Fruit fly (Drosophila melanogaster) whole organism, embryonic: ENCODE results near the gene TkR86C.

Source experiments
- CG10209 ChIP-seq: fragments of 200-800 bp; sonication (Bioruptor generic); optimal IDR thresholded peaks from 3 replicates; lab custom pipeline; 2017; ENCODE audit warnings: missing biosample characterization, mild to moderate bottlenecking, missing genetic modification characterization, missing genetic modification reagents
- CG11504 ChIP-seq: fragments of 200-800 bp; sonication (Bioruptor generic); optimal IDR thresholded peaks from 3 replicates; lab custom pipeline; 2019; ENCODE audit warnings: missing biosample characterization, mild to moderate bottlenecking, missing genetic modification characterization, moderate library complexity
- CG12769 ChIP-seq: fragments of 200-800 bp; sonication (Bioruptor generic); optimal IDR thresholded peaks from 2 replicates; lab custom pipeline; 2019; ENCODE audit warnings: missing biosample characterization, mild to moderate bottlenecking, missing genetic modification characterization, moderate library complexity
- CG13624 ChIP-seq: fragments of 200-800 bp; sonication (Bioruptor generic); optimal IDR thresholded peaks from 2 replicates; lab custom pipeline; 2016; ENCODE audit warnings: missing biosample characterization, missing genetic modification characterization
- CG1529 ChIP-seq: fragments of 200-800 bp; sonication (Bioruptor generic); optimal IDR thresholded peaks from 3 replicates; lab custom pipeline; 2018; ENCODE audit warnings: missing biosample characterization, missing genetic modification characterization
- CG1602 ChIP-seq: fragments of 200-800 bp; sonication (Bioruptor generic); optimal IDR thresholded peaks from 3 replicates; lab custom pipeline; 2016; ENCODE audit warnings: missing biosample characterization, missing genetic modification characterization
- CG17612 ChIP-seq: fragments of 200-800 bp; sonication (Bioruptor generic); IDR thresholded peaks from 2 replicates; pipeline ENCODE4 v1.3.6; 2022; ENCODE audit warnings: missing biosample characterization, missing genetic modification characterization
- CG18011 ChIP-seq: fragments of 200-800 bp; sonication (Bioruptor generic); optimal IDR thresholded peaks from 2 replicates; lab custom pipeline; 2017; ENCODE audit warnings: missing biosample characterization, missing genetic modification characterization, mild to moderate bottlenecking, moderate library complexity, missing genotype
- CG2120 ChIP-seq: fragments of 200-800 bp; sonication (Bioruptor generic); optimal IDR thresholded peaks from 3 replicates; lab custom pipeline; 2016; ENCODE audit warnings: missing biosample characterization, missing genetic modification characterization
- CG2199 ChIP-seq: fragments of 200-800 bp; sonication (Bioruptor generic); IDR thresholded peaks from 3 replicates; pipeline ENCODE4 v1.3.6; 2022; ENCODE audit warnings: missing biosample characterization, missing genetic modification characterization
- CG30020 ChIP-seq: fragments of 200-800 bp; optimal IDR thresholded peaks from 2 replicates; lab custom pipeline; 2019; ENCODE audit warnings: missing biosample characterization, mild to moderate bottlenecking, missing genetic modification characterization, moderate library complexity
- CG3065 ChIP-seq: fragments of 200-800 bp; sonication (Bioruptor generic); optimal IDR thresholded peaks from 2 replicates; lab custom pipeline; 2016; ENCODE audit warnings: missing biosample characterization, missing genetic modification characterization
- CG31441 ChIP-seq: fragments of 200-800 bp; sonication (Bioruptor generic); IDR thresholded peaks from 2 replicates; pipeline ENCODE4 v1.3.6; 2022; ENCODE audit warnings: missing biosample characterization, missing genetic modification characterization
- CG33213 ChIP-seq: fragments of 200-800 bp; sonication (Bioruptor generic); optimal IDR thresholded peaks from 3 replicates; lab custom pipeline; 2016; ENCODE audit warnings: missing biosample characterization, missing genetic modification characterization
- CG34224 ChIP-seq: fragments of 200-800 bp; sonication (Bioruptor generic); IDR thresholded peaks from 3 replicates; pipeline ENCODE4 v1.3.6; 2022; ENCODE audit warnings: missing biosample characterization, missing genetic modification characterization; ENCODE audit not compliant: partially characterized antibody
- CG4424 ChIP-seq: fragments of 200-800 bp; sonication (Bioruptor generic); optimal IDR thresholded peaks from 3 replicates; lab custom pipeline; 2016; ENCODE audit warnings: missing biosample characterization, missing genetic modification characterization
- CG8089 ChIP-seq: fragments of 200-800 bp; sonication (Bioruptor generic); optimal IDR thresholded peaks from 3 replicates; lab custom pipeline; 2016; ENCODE audit warnings: missing biosample characterization, missing genetic modification characterization
- CG9609 ChIP-seq: fragments of 200-800 bp; sonication (Bioruptor generic); optimal IDR thresholded peaks from 3 replicates; lab custom pipeline; 2016; ENCODE audit warnings: missing biosample characterization, missing genetic modification characterization
- CkIIα-i1 ChIP-seq: fragments of 200-800 bp; sonication (Bioruptor generic); IDR thresholded peaks from 2 replicates; pipeline ENCODE4 v1.3.6; 2022; ENCODE audit warnings: missing biosample characterization, missing genetic modification characterization
- Deaf1 ChIP-seq: fragments of 200-800 bp; optimal IDR thresholded peaks from 3 replicates; lab custom pipeline; 2019; ENCODE audit warnings: missing biosample characterization, mild to moderate bottlenecking, missing genetic modification characterization, moderate library complexity
- Fer1 ChIP-seq: fragments of 200-800 bp; sonication (Bioruptor generic); optimal IDR thresholded peaks from 2 replicates; lab custom pipeline; 2017; ENCODE audit warnings: missing biosample characterization, mild to moderate bottlenecking, missing genetic modification characterization
- Fer2 ChIP-seq: fragments of 200-800 bp; sonication (Bioruptor generic); optimal IDR thresholded peaks from 2 replicates; lab custom pipeline; 2018; ENCODE audit warnings: missing biosample characterization, mild to moderate bottlenecking, missing genetic modification characterization, moderate library complexity
- Gug ChIP-seq: fragments of 200-800 bp; sonication (Bioruptor generic); IDR thresholded peaks from 4 replicates; pipeline ENCODE4 v1.3.6; 2022; ENCODE audit warnings: missing biosample characterization, missing genetic modification characterization
- H2.0 ChIP-seq: fragments of 200-800 bp; sonication (Bioruptor generic); IDR thresholded peaks from 2 replicates; pipeline ENCODE4 v1.3.6; 2022; ENCODE audit warnings: missing biosample characterization, missing genetic modification characterization
- Hr3 ChIP-seq: fragments of 200-800 bp; sonication (Bioruptor generic); optimal IDR thresholded peaks from 3 replicates; lab custom pipeline; 2016; ENCODE audit warnings: missing biosample characterization, missing genetic modification characterization
- Max ChIP-seq: fragments of 200-800 bp; sonication (Bioruptor generic); optimal IDR thresholded peaks from 2 replicates; lab custom pipeline; 2016; ENCODE audit warnings: missing biosample characterization, mild to moderate bottlenecking, missing genetic modification characterization
- Mes4 ChIP-seq: fragments of 200-800 bp; sonication (Bioruptor generic); optimal IDR thresholded peaks from 2 replicates; lab custom pipeline; 2016; ENCODE audit warnings: missing biosample characterization, missing genetic modification characterization
- NC2α ChIP-seq: fragments of 200-800 bp; sonication (Bioruptor generic); optimal IDR thresholded peaks from 2 replicates; lab custom pipeline; 2016; ENCODE audit warnings: missing biosample characterization, missing genetic modification characterization
- Nf-YA ChIP-seq: fragments of 200-800 bp; sonication (Bioruptor generic); IDR thresholded peaks from 2 replicates; pipeline ENCODE4 v1.3.6; 2022; ENCODE audit warnings: missing biosample characterization, missing genetic modification characterization
- Nf-YB ChIP-seq: fragments of 200-800 bp; sonication (Bioruptor generic); optimal IDR thresholded peaks from 3 replicates; lab custom pipeline; 2019; ENCODE audit warnings: missing biosample characterization, mild to moderate bottlenecking, missing genetic modification characterization, moderate library complexity
- Pdp1 ChIP-seq, 2 experiments: fragments of 200-800 bp; sonication (Bioruptor generic); optimal IDR thresholded peaks; 3 replicates each; lab custom pipeline; 2016; ENCODE audit warnings: missing biosample characterization in 2 of 2, missing genetic modification characterization in 2 of 2, mild to moderate bottlenecking in 1 of 2, moderate library complexity in 1 of 2
- Xbp1 ChIP-seq: fragments of 200-800 bp; sonication (Bioruptor generic); optimal IDR thresholded peaks from 3 replicates; lab custom pipeline; 2016; ENCODE audit warnings: missing biosample characterization, mild to moderate bottlenecking, missing genetic modification characterization
- YL-1 ChIP-seq: fragments of 200-800 bp; sonication (Bioruptor generic); optimal IDR thresholded peaks from 3 replicates; lab custom pipeline; 2017; ENCODE audit warnings: missing biosample characterization, mild to moderate bottlenecking, missing genetic modification characterization
- eyg ChIP-seq: fragments of 200-800 bp; sonication (Bioruptor generic); optimal IDR thresholded peaks from 3 replicates; lab custom pipeline; 2016; ENCODE audit warnings: missing biosample characterization, missing genetic modification characterization
- hth ChIP-seq: fragments of >200 bp; optimal IDR thresholded peaks from 2 replicates; lab custom pipeline; 2017; ENCODE audit warnings: inconsistent platforms
- kay ChIP-seq: fragments of 200-800 bp; sonication (Bioruptor generic); optimal IDR thresholded peaks from 2 replicates; lab custom pipeline; 2016; ENCODE audit warnings: missing biosample characterization, missing genetic modification characterization
- lola ChIP-seq, 3 experiments: fragments of >200 bp in 2 of 3; fragments of 200-800 bp in 1 of 3; sonication (Bioruptor generic) in 1 of 3; optimal IDR thresholded peaks; 2 replicates each; lab custom pipeline; 2017 to 2019; ENCODE audit warnings: missing biosample characterization in 3 of 3, missing genetic modification characterization in 3 of 3, mild to moderate bottlenecking in 1 of 3, moderate library complexity in 1 of 3
- pb ChIP-seq: fragments of 200-800 bp; sonication (Bioruptor generic); optimal IDR thresholded peaks from 3 replicates; lab custom pipeline; 2016; ENCODE audit warnings: missing biosample characterization, missing genetic modification characterization
- prd ChIP-seq, 3 experiments: fragments of >200 bp in 2 of 3; fragments of 200-800 bp in 1 of 3; sonication (Bioruptor generic) in 1 of 3; optimal IDR thresholded peaks in 2 of 3; IDR thresholded peaks in 1 of 3; 2 replicates in 2 of 3; 3 replicates in 1 of 3; pipeline versions ENCODE4 v1.3.6 to Lab custom; 2017 to 2022; ENCODE audit warnings: missing biosample characterization in 1 of 3, missing genetic modification characterization in 1 of 3
- pzg ChIP-seq: fragments of 200-800 bp; sonication (Bioruptor generic); optimal IDR thresholded peaks from 3 replicates; lab custom pipeline; 2018; ENCODE audit warnings: missing biosample characterization, mild to moderate bottlenecking, missing genetic modification characterization, moderate library complexity
- repo ChIP-seq: fragments of 200-800 bp; sonication (Bioruptor generic); optimal IDR thresholded peaks from 2 replicates; lab custom pipeline; 2016; ENCODE audit warnings: missing biosample characterization, missing genetic modification characterization
- ro ChIP-seq: fragments of 200-800 bp; sonication (Bioruptor generic); IDR thresholded peaks from 2 replicates; pipeline ENCODE4 v1.3.6; 2022; ENCODE audit warnings: missing biosample characterization, missing genetic modification characterization
- scrt ChIP-seq: fragments of 200-800 bp; sonication (Bioruptor generic); optimal IDR thresholded peaks from 2 replicates; lab custom pipeline; 2018; ENCODE audit warnings: missing biosample characterization, mild to moderate bottlenecking, missing genetic modification characterization, moderate library complexity
- sd ChIP-seq: fragments of 200-800 bp; sonication (Bioruptor generic); optimal IDR thresholded peaks from 3 replicates; lab custom pipeline; 2018; ENCODE audit warnings: missing biosample characterization, mild to moderate bottlenecking, missing genetic modification characterization, moderate library complexity
- sob ChIP-seq: fragments of 200-800 bp; sonication (Bioruptor generic); IDR thresholded peaks from 2 replicates; pipeline ENCODE4 v1.3.6; 2022; ENCODE audit warnings: missing biosample characterization, missing genetic modification characterization
- stc ChIP-seq: fragments of 200-800 bp; sonication (Bioruptor generic); IDR thresholded peaks from 2 replicates; pipeline ENCODE4 v1.3.6; 2022; ENCODE audit warnings: missing biosample characterization, missing genetic modification characterization
- twi ChIP-seq: fragments of 200-800 bp; optimal IDR thresholded peaks from 2 replicates; lab custom pipeline; 2019; ENCODE audit warnings: missing biosample characterization, mild to moderate bottlenecking, missing genetic modification characterization, moderate library complexity
- usp ChIP-seq: fragments of >200 bp; optimal IDR thresholded peaks from 2 replicates; lab custom pipeline; 2017; ENCODE audit warnings: missing biosample characterization, missing genetic modification characterization

Gene TkR86C

DNA sequence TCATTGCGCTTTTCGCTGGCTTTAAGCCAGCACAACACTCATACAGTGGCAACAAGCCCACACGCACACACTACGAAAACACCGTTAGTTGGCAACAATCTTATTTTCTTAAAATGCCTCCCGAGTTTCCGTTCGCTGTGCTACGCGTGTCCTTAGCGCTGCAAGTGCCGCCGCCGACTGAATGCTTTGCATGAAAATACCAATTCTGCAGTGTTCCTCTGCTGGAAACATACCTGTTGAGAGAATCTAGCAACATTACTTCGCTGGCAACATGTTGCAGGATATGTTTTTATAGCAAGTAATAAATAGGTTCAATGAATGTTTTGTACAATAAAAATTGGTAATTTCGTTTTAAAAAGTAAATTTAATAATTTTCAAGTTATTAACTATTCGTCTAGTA lies at the start of gene TkR86C:
Gene TkR86C (minus strand): TSS at position 168 of the 400 bp plus-strand sequence.
- TF ChIP-seq CG10209 (GFP tag; lab: Kevin White, UChicago) (no peak), scrt (peak; percentile 81), CG31441 (GFP tag; lab: Robert Waterston, UW) (no peak), CG11504 (tag; lab: Kevin White, UChicago) (peak; percentile 98)

DNA sequence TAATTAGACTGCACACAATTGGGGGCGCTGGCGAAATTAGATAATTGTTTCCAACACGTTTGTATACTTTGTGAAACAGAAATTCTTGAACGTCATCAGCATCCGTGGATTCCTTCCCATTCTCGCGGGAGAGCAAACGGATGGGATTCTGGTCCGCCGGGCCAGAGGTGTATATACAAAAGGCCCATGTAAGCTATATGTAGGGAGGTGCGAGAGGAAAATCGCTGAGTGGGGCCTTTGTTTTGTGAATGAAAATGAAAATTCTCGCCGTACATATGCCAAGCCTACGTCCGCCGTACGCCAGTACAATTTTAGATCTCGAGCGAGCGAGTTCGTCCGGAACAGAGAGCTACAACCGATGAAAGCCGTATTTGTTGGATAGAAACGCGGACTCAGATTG lies 41.6 kb upstream of the TkR86C start, which contains the start of gene CG14687:
Gene CG14687 (plus strand): TSS at position 301 of the 400 bp plus-strand sequence.
- TF ChIP-seq Max (GFP tag; lab: Kevin White, UChicago) (no peak), Nf-YB (GFP tag; lab: Kevin White, UChicago) (no peak), Pdp1 (GFP tag; optimal IDR thresholded peaks at IDR 0.05; lab: Kevin White, UChicago) (peak in 1 of 2 experiments; percentile 75), stc (no peak), CG12769 (peak; percentile 74), CG2199 (GFP tag; lab: Robert Waterston, UW) (peak; percentile 15; the same call in 1 of the 3 replicates)

DNA sequence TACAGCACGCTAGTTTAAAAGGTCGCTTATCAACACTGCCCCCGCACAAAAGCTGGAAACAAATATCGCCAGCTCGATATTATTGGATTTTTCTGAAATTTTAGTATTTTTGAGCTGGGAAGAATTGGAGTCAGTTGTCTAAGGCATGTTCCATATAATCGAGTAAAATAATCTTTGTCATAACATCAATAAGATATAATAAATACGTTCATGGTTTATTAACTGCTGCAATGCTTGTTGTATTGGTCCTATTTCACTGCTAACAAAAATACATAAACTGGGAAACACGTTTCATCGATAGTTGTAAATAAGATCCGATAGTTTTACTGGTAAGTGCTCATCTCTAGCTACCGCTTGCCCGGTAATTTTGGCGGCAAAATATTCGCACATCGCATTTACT lies 37.2 kb upstream of the TkR86C start, which contains the start of the genes Art1 and Mcm5:
Gene Art1 (minus strand): TSS at position 41 of the 400 bp plus-strand sequence.
Gene Mcm5 (plus strand): TSS at position 339 of the 400 bp plus-strand sequence.
- TF ChIP-seq CG8089 (peak; percentile 20), eyg (peak; percentile 14), CG13624 (GFP tag; lab: Kevin White, UChicago) (peak; percentile 63), Gug (GFP tag; lab: Robert Waterston, UW) (peak; percentile 16; the same call in 1 of the 4 replicates), CkIIα-i1 (GFP tag; lab: Robert Waterston, UW) (no peak), lola (GFP tag; optimal IDR thresholded peaks at IDR 0.05; lab: Kevin White, UChicago) (peak in 1 of 3 experiments; percentile 42), Hr3 (GFP tag; lab: Kevin White, UChicago) (no peak), Mes4 (GFP tag; lab: Kevin White, UChicago) (peak; percentile 17), kay (GFP tag; lab: Kevin White, UChicago) (peak; percentile 12), pb (no peak), hth (lab: Kevin White, UChicago) (no peak), usp (GFP tag; lab: Kevin White, UChicago) (no peak), Xbp1 (GFP tag; lab: Kevin White, UChicago) (peak; percentile 62), CG18011 (GFP tag; lab: Kevin White, UChicago) (no peak), Fer2 (tag; lab: Kevin White, UChicago) (no peak), YL-1 (GFP tag; lab: Kevin White, UChicago) (peak; percentile 64), pzg (GFP tag; lab: Kevin White, UChicago) (peak; percentile 78), CG9609 (peak; percentile 58), sd (tag; lab: Kevin White, UChicago) (peak; percentile 16), CG33213 (GFP tag; lab: Kevin White, UChicago) (peak; percentile 25), sob (GFP tag; lab: Robert Waterston, UW) (peak; percentile 70), CG4424 (GFP tag; lab: Kevin White, UChicago) (peak; percentile 54), NC2α (GFP tag; lab: Kevin White, UChicago) (no peak), H2.0 (GFP tag; lab: Robert Waterston, UW) (no peak), twi (tag; lab: Kevin White, UChicago) (peak; percentile 22), CG34224 (GFP tag; lab: Robert Waterston, UW) (peak; percentile 91), Deaf1 (no peak), CG2120 (GFP tag; lab: Kevin White, UChicago) (peak; percentile 68), Nf-YA (GFP tag; lab: Robert Waterston, UW) (no peak), Fer1 (GFP tag; lab: Kevin White, UChicago) (no peak), repo (GFP tag; lab: Kevin White, UChicago) (no peak), CG30020 (peak; percentile 61), ro (GFP tag; lab: Robert Waterston, UW) (no peak), prd (optimal IDR thresholded peaks at IDR 0.05; lab: Kevin White, UChicago) (no peak), prd (GFP tag; IDR thresholded peaks at IDR 0.05; lab: Robert Waterston, UW) (peak; percentile 19; the same call in 1 of the 3 replicates), CG1602 (GFP tag; lab: Kevin White, UChicago) (no peak), CG17612 (GFP tag; lab: Robert Waterston, UW) (no peak), CG3065 (GFP tag; lab: Kevin White, UChicago) (no peak), CG1529 (GFP tag; lab: Kevin White, UChicago) (no peak)
